Worm (Caenorhabditis elegans) whole organism, L4/young adult: Measurements from ENCODE around the gene irld-25.

Experiments
- W03F9.2 ChIP-seq: fragments of 150-350 bp; optimal IDR thresholded peaks from 2 replicates; lab custom pipeline; 2014; ENCODE audit warnings: missing biosample characterization, missing genetic modification characterization
- dao-5 ChIP-seq: sonication (generic microtip); optimal IDR thresholded peaks from 2 replicates; lab custom pipeline; 2016; ENCODE audit warnings: missing genotype, missing genetic modification characterization, moderate library complexity, missing compliant biosample characterization
- him-1 ChIP-seq: sonication (generic microtip); optimal IDR thresholded peaks from 2 replicates; lab custom pipeline; 2016; ENCODE audit warnings: missing genotype, missing genetic modification reagents, missing genetic modification characterization, missing compliant biosample characterization

ce11 chrV:15175459-15175858 is 46.0 kb upstream of the irld-25 start, which contains the start of gene clec-47:
- TF ChIP-seq W03F9.2 (tag; lab: Kevin White, UChicago) (no peak), dao-5 (tag; lab: Kevin White, UChicago) (no peak), him-1 (tag; lab: Kevin White, UChicago) (no peak)
